Fruit fly (Drosophila melanogaster) whole organism, pupa: ENCODE results near the gene bam.
A peak's percentile ranks its signal among the peaks of the same experiment; 100 is the strongest.

Source experiments
- CG10348 ChIP-seq: fragments of 200-800 bp; sonication (Bioruptor generic); IDR thresholded peaks from 2 replicates; pipeline ENCODE4 v1.3.6; 2022; ENCODE audit warnings: missing biosample characterization, missing genetic modification characterization
- CG12605 ChIP-seq: fragments of 200-800 bp; sonication (Bioruptor generic); IDR thresholded peaks from 2 replicates; pipeline ENCODE4 v1.3.6; 2022; ENCODE audit warnings: missing biosample characterization, missing genetic modification characterization
- CG13204 ChIP-seq: fragments of 200-800 bp; sonication (Bioruptor generic); optimal IDR thresholded peaks from 2 replicates; lab custom pipeline; 2018; ENCODE audit warnings: missing biosample characterization, mild to moderate bottlenecking, missing genetic modification characterization, moderate library complexity
- CG14655 ChIP-seq: fragments of 200-800 bp; sonication (Bioruptor generic); optimal IDR thresholded peaks from 3 replicates; lab custom pipeline; 2017; ENCODE audit warnings: mild to moderate bottlenecking, missing biosample characterization, missing genetic modification reagents, missing genetic modification characterization
- CG15710 ChIP-seq: fragments of 200-800 bp; sonication (Bioruptor generic); optimal IDR thresholded peaks from 2 replicates; lab custom pipeline; 2018; ENCODE audit warnings: missing biosample characterization, mild to moderate bottlenecking, missing genetic modification characterization, moderate library complexity
- CG17806 ChIP-seq: fragments of 200-800 bp; sonication (Bioruptor generic); optimal IDR thresholded peaks from 2 replicates; lab custom pipeline; 2018; ENCODE audit warnings: missing biosample characterization, mild to moderate bottlenecking, missing genetic modification characterization, moderate library complexity
- CG32121 ChIP-seq: fragments of 200-800 bp; sonication (Bioruptor generic); IDR thresholded peaks from 2 replicates; pipeline ENCODE4 v1.3.6; 2022; ENCODE audit warnings: missing biosample characterization, missing genetic modification characterization
- CG34367 ChIP-seq: fragments of 200-800 bp; sonication (Bioruptor generic); optimal IDR thresholded peaks from 2 replicates; lab custom pipeline; 2018; ENCODE audit warnings: missing biosample characterization, mild to moderate bottlenecking, missing genetic modification characterization
- CG4496 ChIP-seq: fragments of 200-800 bp; sonication (Bioruptor generic); IDR thresholded peaks from 3 replicates; pipeline ENCODE4 v1.3.6; 2022; ENCODE audit warnings: missing biosample characterization, missing genetic modification characterization
- CG8159 ChIP-seq: fragments of 200-800 bp; sonication (Bioruptor generic); optimal IDR thresholded peaks from 3 replicates; lab custom pipeline; 2018; ENCODE audit warnings: missing biosample characterization, mild to moderate bottlenecking, missing genetic modification characterization, moderate library complexity
- CG8301 ChIP-seq: fragments of 200-800 bp; sonication (Bioruptor generic); optimal IDR thresholded peaks from 2 replicates; lab custom pipeline; 2018; ENCODE audit warnings: missing biosample characterization, mild to moderate bottlenecking, missing genetic modification characterization
- CG9948 ChIP-seq: fragments of 200-800 bp; sonication (Bioruptor generic); optimal IDR thresholded peaks from 2 replicates; lab custom pipeline; 2018; ENCODE audit warnings: missing biosample characterization, mild to moderate bottlenecking, missing genetic modification characterization, moderate library complexity
- D1 ChIP-seq: fragments of 200-800 bp; sonication (Bioruptor generic); optimal IDR thresholded peaks from 2 replicates; lab custom pipeline; 2018; ENCODE audit warnings: missing biosample characterization, mild to moderate bottlenecking, missing genetic modification characterization, moderate library complexity
- EcR ChIP-seq: fragments of 200-800 bp; sonication (Bioruptor generic); optimal IDR thresholded peaks from 3 replicates; lab custom pipeline; 2019; ENCODE audit warnings: missing biosample characterization, missing genetic modification characterization, mild to moderate bottlenecking, moderate library complexity, missing genetic modification reagents
- Ets98B ChIP-seq: fragments of 200-800 bp; sonication (Bioruptor generic); IDR thresholded peaks from 2 replicates; pipeline ENCODE4 v1.3.6; 2022; ENCODE audit warnings: missing biosample characterization, missing genetic modification characterization
- Pif1A ChIP-seq: fragments of 200-800 bp; sonication (Bioruptor generic); optimal IDR thresholded peaks from 3 replicates; lab custom pipeline; 2016; ENCODE audit warnings: missing biosample characterization, missing genetic modification characterization
- Pif1B ChIP-seq: fragments of 200-800 bp; sonication (Bioruptor generic); optimal IDR thresholded peaks from 3 replicates; lab custom pipeline; 2016; ENCODE audit warnings: missing biosample characterization, missing genetic modification characterization
- Snoo ChIP-seq: fragments of 200-800 bp; sonication (Bioruptor generic); optimal IDR thresholded peaks from 3 replicates; lab custom pipeline; 2017; ENCODE audit warnings: missing biosample characterization, mild to moderate bottlenecking, missing genetic modification characterization, inconsistent platforms
- fd96Ca ChIP-seq: fragments of 200-800 bp; sonication (Bioruptor generic); IDR thresholded peaks from 3 replicates; pipeline ENCODE4 v1.3.6; 2022; ENCODE audit warnings: missing biosample characterization, missing genetic modification characterization
- gl ChIP-seq: fragments of 200-800 bp; sonication (Bioruptor generic); optimal IDR thresholded peaks from 2 replicates; lab custom pipeline; 2018; ENCODE audit warnings: missing biosample characterization, mild to moderate bottlenecking, missing genetic modification characterization
- rn ChIP-seq: fragments of 200-800 bp; sonication (Bioruptor generic); IDR thresholded peaks from 2 replicates; pipeline ENCODE4 v1.3.6; 2022; ENCODE audit warnings: missing biosample characterization, missing genetic modification characterization

The bam gene

DNA sequence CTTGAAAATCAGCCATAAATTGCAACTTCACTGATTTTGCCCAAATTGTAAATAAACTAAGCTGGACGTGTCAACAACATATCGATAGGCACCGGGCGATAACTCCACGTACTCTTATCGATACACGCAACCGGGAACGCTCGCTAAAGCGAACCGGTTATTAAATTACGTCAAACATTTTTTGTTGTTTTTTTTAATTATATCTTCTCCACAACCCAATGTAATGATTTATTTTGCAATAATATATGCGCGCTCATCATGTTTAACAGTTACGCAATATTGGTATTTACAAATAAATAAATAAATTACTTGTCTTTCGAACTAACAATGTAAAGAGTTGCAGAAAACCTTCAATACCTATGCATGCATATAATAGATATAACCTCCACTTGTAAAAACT is 29.8 kb downstream of the bam start, which contains the start of gene Saysd1:
Gene Saysd1, minus strand, starts transcription at position 66 of the 400 bp plus-strand sequence.
- TF ChIP-seq CG10348 (no peak), D1 (tag; lab: Kevin White, UChicago) (peak; percentile 51), gl (no peak), CG17806 (tag; lab: Kevin White, UChicago) (peak; percentile 16), EcR (GFP tag; lab: Kevin White, UChicago) (no peak), CG12605 (GFP tag; lab: Robert Waterston, UW) (no peak), Pif1B (GFP tag; lab: Kevin White, UChicago) (no peak), CG9948 (no peak), Pif1A (GFP tag; lab: Kevin White, UChicago) (no peak), CG14655 (GFP tag; lab: Kevin White, UChicago) (no peak), fd96Ca (GFP tag; lab: Robert Waterston, UW) (no peak; the same call in 2 of the 3 replicates), CG4496 (GFP tag; lab: Robert Waterston, UW) (peak; percentile 64; the same call in 2 of the 3 replicates), rn (GFP tag; lab: Robert Waterston, UW) (no peak), Ets98B (peak; percentile 44), CG34367 (no peak), CG15710 (tag; lab: Kevin White, UChicago) (no peak), CG8301 (tag; lab: Kevin White, UChicago) (no peak), Snoo (tag; lab: Kevin White, UChicago) (no peak), CG13204 (GFP tag; lab: Kevin White, UChicago) (no peak)

DNA sequence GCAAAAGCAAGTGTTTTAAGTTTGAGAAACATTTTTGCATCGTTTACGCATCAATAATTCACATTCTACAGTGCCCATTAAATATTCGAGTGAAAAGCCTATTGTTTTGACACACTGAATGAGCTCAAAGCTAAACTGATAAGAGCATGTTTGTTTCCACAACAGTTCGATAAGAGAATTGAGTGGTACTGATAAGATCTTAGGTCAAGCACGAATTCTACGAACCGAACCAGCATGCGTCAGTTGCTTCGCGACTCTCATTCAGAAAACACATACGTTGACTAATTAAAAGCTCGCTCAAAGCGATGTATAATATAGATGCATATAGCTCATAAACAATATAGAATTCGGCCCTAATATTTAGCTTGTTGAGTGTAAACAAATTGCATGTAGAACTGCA is 35.7 kb downstream of the bam start:
- TF ChIP-seq CG8301 (tag; lab: Kevin White, UChicago): no peak
- no peak for TF ChIP-seq CG17806 (tag; lab: Kevin White, UChicago)
- TF ChIP-seq D1 (tag; lab: Kevin White, UChicago): no peak
- no peak for TF ChIP-seq CG13204 (GFP tag; lab: Kevin White, UChicago)
- TF ChIP-seq CG14655 (GFP tag; lab: Kevin White, UChicago): no peak
- no peak for TF ChIP-seq CG10348
- TF ChIP-seq gl: no peak
- no peak for TF ChIP-seq Snoo (tag; lab: Kevin White, UChicago)
- no peak for TF ChIP-seq CG15710 (tag; lab: Kevin White, UChicago)
- no peak for TF ChIP-seq CG32121 (GFP tag; lab: Robert Waterston, UW)
- no peak for TF ChIP-seq Ets98B

DNA sequence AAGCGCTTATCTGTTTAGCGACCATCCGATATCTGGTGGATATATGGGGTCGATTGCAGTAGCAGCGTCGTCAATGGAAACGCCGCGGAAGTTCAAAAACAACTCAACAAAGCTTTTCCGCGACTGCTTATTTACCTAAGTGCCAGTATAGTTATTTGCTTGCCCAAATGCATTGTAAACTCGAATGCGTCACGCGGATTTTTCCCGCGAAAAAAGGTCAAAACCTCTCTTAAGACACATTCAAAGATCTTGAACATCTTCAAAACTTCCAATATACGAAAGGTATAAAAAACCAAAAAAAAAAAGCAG is 36.2 kb downstream of the bam start:
- TF ChIP-seq Ets98B (no peak), CG15710 (tag; lab: Kevin White, UChicago) (no peak), CG14655 (GFP tag; lab: Kevin White, UChicago) (no peak), CG17806 (tag; lab: Kevin White, UChicago) (no peak), EcR (GFP tag; lab: Kevin White, UChicago) (no peak), CG8301 (tag; lab: Kevin White, UChicago) (no peak), CG12605 (GFP tag; lab: Robert Waterston, UW) (no peak), fd96Ca (GFP tag; lab: Robert Waterston, UW) (no peak), CG8159 (tag; lab: Kevin White, UChicago) (no peak), Pif1B (GFP tag; lab: Kevin White, UChicago) (no peak), CG10348 (no peak), Pif1A (GFP tag; lab: Kevin White, UChicago) (no peak), gl (no peak), CG9948 (no peak), D1 (tag; lab: Kevin White, UChicago) (no peak)

DNA sequence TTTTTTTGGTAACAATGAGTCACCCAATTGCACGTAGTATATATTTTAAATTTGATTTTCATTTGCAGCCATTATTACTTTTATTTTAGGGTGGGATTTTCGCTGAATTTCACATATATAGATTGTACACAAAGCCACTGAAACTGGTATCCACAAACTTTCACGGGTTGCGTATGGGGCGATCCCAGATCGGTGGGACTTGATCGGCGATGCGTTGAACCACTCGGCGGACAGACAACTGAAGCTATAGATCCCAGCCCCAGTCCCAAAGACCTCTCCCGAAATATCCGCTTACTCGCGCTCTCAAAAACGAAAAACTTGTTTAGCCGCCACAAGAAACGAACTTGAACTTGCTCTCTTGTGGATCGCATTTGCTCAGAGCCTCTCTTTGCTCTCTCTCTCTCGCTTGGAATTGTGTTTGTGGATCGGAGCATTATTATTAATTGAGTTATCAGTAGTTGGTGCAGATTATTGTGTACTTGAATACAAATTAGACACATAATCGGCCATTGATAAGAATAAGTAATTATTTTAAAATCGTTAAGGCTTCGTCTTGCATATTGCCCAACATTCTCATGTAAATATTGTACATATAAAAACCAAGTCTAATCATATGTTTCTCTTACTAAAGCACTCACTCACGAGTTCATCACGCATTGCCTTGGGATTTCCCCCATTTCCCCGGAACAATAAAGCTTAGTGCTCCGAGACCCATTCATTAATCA is 36.7 kb downstream of the bam start, which contains the start of gene Cad96Ca:
Gene Cad96Ca, minus strand, starts transcription at position 242 of the 725 bp plus-strand sequence.
- TF ChIP-seq CG12605 (GFP tag; lab: Robert Waterston, UW) (peak; percentile 21; the same call in 1 of the 2 replicates), D1 (tag; lab: Kevin White, UChicago) (no peak), EcR (GFP tag; lab: Kevin White, UChicago) (peak; percentile 48), Pif1A (GFP tag; lab: Kevin White, UChicago) (peak; percentile 23), CG14655 (GFP tag; lab: Kevin White, UChicago) (no peak), Ets98B (peak; percentile 24; the same call in 1 of the 2 replicates), CG9948 (no peak)

DNA sequence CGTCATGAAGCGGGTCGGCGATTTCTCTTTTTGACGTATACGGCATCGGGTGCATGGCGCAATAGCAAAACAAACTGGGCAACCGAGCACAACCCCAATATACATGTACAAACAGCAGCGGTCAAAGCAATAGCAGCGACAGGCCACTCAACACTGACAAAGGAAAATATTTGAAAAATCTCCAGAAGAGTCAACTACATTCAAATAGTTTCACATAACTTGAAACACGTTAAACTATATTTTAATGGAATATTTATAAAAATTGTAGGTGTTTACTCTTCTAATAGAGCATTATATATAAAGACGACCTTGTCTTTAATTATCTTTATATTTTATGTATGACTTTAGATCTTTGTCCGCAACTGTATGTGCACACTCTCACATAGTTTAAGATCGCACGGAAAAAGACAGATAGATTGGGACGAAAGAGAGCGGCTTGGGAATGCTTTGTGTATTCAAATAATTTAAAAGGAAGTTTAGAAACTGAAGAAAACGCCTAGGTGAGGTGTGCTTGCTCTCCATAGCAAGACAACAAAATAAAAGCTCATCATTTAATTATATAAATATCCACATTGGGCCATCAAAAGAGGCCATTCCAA is 37.4 kb downstream of the bam start:
- TF ChIP-seq CG8301 (tag; lab: Kevin White, UChicago): peak; percentile 87
- TF ChIP-seq CG32121 (GFP tag; lab: Robert Waterston, UW): peak; percentile 89
- TF ChIP-seq CG8159 (tag; lab: Kevin White, UChicago): peak; percentile 88
- peak; percentile 86 for TF ChIP-seq CG9948
- TF ChIP-seq rn (GFP tag; lab: Robert Waterston, UW): peak; percentile 11; the same call in 1 of the 2 replicates
- peak; percentile 80 for TF ChIP-seq Pif1B (GFP tag; lab: Kevin White, UChicago)
- peak; percentile 89 for TF ChIP-seq CG4496 (GFP tag; lab: Robert Waterston, UW)
- peak; percentile 88 for TF ChIP-seq CG15710 (tag; lab: Kevin White, UChicago)
- TF ChIP-seq CG13204 (GFP tag; lab: Kevin White, UChicago): peak; percentile 69
- TF ChIP-seq CG34367: peak; percentile 85
- peak; percentile 86 for TF ChIP-seq Ets98B
- TF ChIP-seq EcR (GFP tag; lab: Kevin White, UChicago): no peak
- TF ChIP-seq fd96Ca (GFP tag; lab: Robert Waterston, UW): peak; percentile 77; the same call in 2 of the 3 replicates
- TF ChIP-seq gl: peak; percentile 70
- no peak; the same call in 1 of the 2 replicates for TF ChIP-seq CG12605 (GFP tag; lab: Robert Waterston, UW)
- TF ChIP-seq Snoo (tag; lab: Kevin White, UChicago): peak; percentile 49
- TF ChIP-seq CG17806 (tag; lab: Kevin White, UChicago): peak; percentile 86
- TF ChIP-seq CG10348: no peak
- TF ChIP-seq D1 (tag; lab: Kevin White, UChicago): peak; percentile 4
- peak; percentile 82 for TF ChIP-seq Pif1A (GFP tag; lab: Kevin White, UChicago)
- peak; percentile 90 for TF ChIP-seq CG14655 (GFP tag; lab: Kevin White, UChicago)
